Worm (Caenorhabditis elegans): Measurements from ENCODE around the gene dyla-1.
A peak's percentile ranks its signal among the peaks of the same experiment; 100 is the strongest.
"Not testable (repeated sequence)": the region's sequence is repeated elsewhere in the genome, so short reads cannot be mapped to it uniquely, and the experiment has no call there.

The dyla-1 gene

DNA sequence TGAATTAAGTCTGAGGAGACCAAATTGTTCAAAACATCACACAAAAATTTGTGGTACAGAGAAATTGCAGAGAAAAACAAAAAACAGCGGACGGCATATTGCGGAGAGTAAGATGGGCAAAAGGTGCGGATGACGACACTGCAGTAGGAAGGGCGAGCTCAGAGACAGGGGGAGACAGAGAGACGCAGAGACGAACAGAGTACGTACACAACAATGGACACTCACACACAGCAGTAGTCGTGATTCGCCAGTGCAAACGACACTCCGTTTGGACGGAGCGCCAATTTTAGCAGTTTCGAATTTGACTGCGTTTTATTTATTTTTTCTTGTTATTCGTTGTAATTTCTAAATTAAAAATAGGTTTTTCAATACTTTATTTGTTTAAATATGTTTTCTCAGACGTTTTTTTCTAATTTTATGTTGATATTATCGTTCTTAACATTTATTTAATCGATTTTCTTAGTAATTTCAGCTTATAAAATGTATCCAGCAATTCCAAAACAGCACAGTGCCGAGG lies 31.7 kb downstream of the dyla-1 start, which contains the start of gene T20F7.1 (continued):
- no peak for TF ChIP-seq ama-1 (optimal IDR thresholded peaks at IDR 0.05)
- TF ChIP-seq crh-2 (tag; optimal IDR thresholded peaks at IDR 0.05), result peak; percentile 54
- peak; percentile 83 for TF ChIP-seq F13H6.1 (tag; optimal IDR thresholded peaks at IDR 0.05)
- peak in 1 of 2 experiments; percentile 7 for TF ChIP-seq mdl-1 (tag; optimal IDR thresholded peaks at IDR 0.05)
- peak; percentile 4 for TF ChIP-seq nhr-6 (tag; optimal IDR thresholded peaks at IDR 0.05)
- TF ChIP-seq ceh-16 (tag; optimal IDR thresholded peaks at IDR 0.05), result no peak
- no peak for TF ChIP-seq nhr-237 (tag; optimal IDR thresholded peaks at IDR 0.05)
- TF ChIP-seq lsy-2 (tag; optimal IDR thresholded peaks at IDR 0.05), result peak; percentile 17 to 78
- TF ChIP-seq lin-13 (GFP tag; optimal IDR thresholded peaks at IDR 0.05), result no peak
- TF ChIP-seq egl-27 (tag; optimal IDR thresholded peaks at IDR 0.05), result peak; percentile 3
- no peak for TF ChIP-seq ZK546.5 (tag; optimal IDR thresholded peaks at IDR 0.05)

DNA sequence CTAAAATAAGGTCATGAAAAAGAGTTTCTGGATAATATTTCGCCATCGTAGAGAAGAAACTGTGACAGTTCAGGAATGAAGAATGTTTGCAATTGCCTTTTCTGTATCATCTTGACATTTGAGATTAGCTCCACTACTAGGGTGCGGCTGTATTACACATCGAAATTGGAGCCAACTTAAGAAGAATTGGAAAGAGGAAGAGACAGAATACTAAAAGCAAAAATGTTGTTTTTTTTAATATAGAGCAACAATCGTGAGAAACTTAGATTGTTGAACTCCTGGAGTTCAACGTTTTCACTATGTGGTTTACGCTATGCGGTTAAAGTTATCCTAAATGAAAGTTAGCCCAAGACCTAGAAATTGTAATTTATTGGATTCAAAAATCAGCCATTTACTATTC lies 39.6 kb downstream of the dyla-1 start, which contains the start of gene acs-9:
Gene acs-9, minus strand, starts transcription at position 101 of the 400 bp plus-strand sequence.
- no peak for TF ChIP-seq ama-1 (optimal IDR thresholded peaks at IDR 0.05)
- TF ChIP-seq lin-11 (tag; optimal IDR thresholded peaks at IDR 0.05), result no peak
- TF ChIP-seq nhr-11 (tag; optimal IDR thresholded peaks at IDR 0.05), result no peak
- no peak for TF ChIP-seq R02D3.7 (tag; optimal IDR thresholded peaks at IDR 0.05)
- TF ChIP-seq ZK546.5 (tag; optimal IDR thresholded peaks at IDR 0.05), result no peak
- TF ChIP-seq mdl-1 (tag; optimal IDR thresholded peaks at IDR 0.05), result no peak
- TF ChIP-seq ceh-16 (tag; optimal IDR thresholded peaks at IDR 0.05), result no peak
- TF ChIP-seq nhr-12 (tag; optimal IDR thresholded peaks at IDR 0.05), result no peak
- no peak for TF ChIP-seq nhr-10 (tag; optimal IDR thresholded peaks at IDR 0.05)
- no peak for TF ChIP-seq nhr-77 (tag; optimal IDR thresholded peaks at IDR 0.05)
- no peak for TF ChIP-seq elt-3 (tag; optimal IDR thresholded peaks at IDR 0.05)
- TF ChIP-seq sma-3 (GFP tag; optimal IDR thresholded peaks at IDR 0.05), result no peak
- no peak for TF ChIP-seq nhr-129 (tag; optimal IDR thresholded peaks at IDR 0.05)
- no peak for TF ChIP-seq nhr-21 (tag; optimal IDR thresholded peaks at IDR 0.05)
- no peak for TF ChIP-seq egl-27 (tag; optimal IDR thresholded peaks at IDR 0.05)
- no peak for TF ChIP-seq gmeb-1 (tag; optimal IDR thresholded peaks at IDR 0.05)

DNA sequence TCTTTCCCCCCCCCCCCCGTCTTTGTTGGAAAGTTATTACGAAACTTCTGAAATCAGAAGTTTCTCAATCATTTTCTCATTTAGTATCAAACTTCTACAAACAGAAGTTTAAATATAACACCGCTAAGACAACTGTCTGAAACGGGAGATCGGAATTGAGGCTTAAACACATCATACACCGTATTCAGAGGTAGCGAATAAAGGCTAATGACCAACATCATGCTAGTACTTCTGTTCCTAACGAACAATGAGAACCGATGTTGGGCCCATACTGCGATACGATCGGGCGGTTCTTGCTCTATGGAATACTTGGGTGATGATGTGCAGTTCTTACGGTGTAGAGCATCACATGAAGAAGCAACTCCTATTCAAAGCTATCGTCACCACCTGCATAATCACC lies 42.6 kb downstream of the dyla-1 start, which contains the start of gene Y13C8A.1:
Gene Y13C8A.1, plus strand, starts transcription at position 301 of the 400 bp plus-strand sequence.
- TF ChIP-seq unc-39, egl-27, nhr-77 (tag; optimal IDR thresholded peaks at IDR 0.05): not testable (repeated sequence)

DNA sequence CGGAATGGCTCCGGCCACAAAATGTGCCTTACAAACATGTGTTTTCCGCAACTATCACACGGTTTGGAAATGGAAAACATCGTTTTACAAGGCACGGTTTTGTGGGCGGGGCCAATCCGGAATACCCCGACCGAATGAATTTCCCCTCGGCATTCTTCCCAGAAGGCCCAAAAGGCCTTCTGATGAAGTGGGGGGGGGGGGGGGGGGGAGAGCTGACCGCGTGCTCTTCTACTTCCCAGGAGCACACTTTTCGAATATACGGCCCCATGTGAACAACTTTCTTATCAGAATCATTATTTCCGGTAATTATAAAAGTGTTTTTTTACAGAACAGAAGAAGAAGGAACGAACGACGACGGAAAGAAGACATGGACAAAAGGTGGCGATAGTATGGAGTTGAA lies 43.2 kb downstream of the dyla-1 start:
- TF ChIP-seq mdl-1 (tag; optimal IDR thresholded peaks at IDR 0.05) (no peak), nhr-129 (tag; optimal IDR thresholded peaks at IDR 0.05) (no peak), zag-1 (tag; optimal IDR thresholded peaks at IDR 0.05) (no peak), elt-1 (tag; optimal IDR thresholded peaks at IDR 0.05) (no peak), blmp-1 (tag; optimal IDR thresholded peaks at IDR 0.05; ENCODE audit: insufficient read depth) (no peak), ztf-11 (tag; optimal IDR thresholded peaks at IDR 0.05) (no peak)

ce11 chrX:16891683-16892082 lies 50.8 kb downstream of the dyla-1 start, which contains the start of gene F39F10.3:
TSS of gene F39F10.3 (plus strand) at chrX:16891983.
- TF ChIP-seq lin-11 (tag; optimal IDR thresholded peaks at IDR 0.05) (no peak), sma-3 (GFP tag; optimal IDR thresholded peaks at IDR 0.05) (no peak), nhr-12 (tag; optimal IDR thresholded peaks at IDR 0.05) (no peak), mbf-1 (tag; optimal IDR thresholded peaks at IDR 0.05) (no peak), blmp-1 (tag; optimal IDR thresholded peaks at IDR 0.05; ENCODE audit: insufficient read depth) (no peak), aly-2 (tag; optimal IDR thresholded peaks at IDR 0.05) (no peak), ceh-82 (tag; optimal IDR thresholded peaks at IDR 0.05) (no peak), gmeb-1 (tag; optimal IDR thresholded peaks at IDR 0.05) (no peak), unc-62 (GFP tag; optimal IDR thresholded peaks at IDR 0.05) (no peak)

Measured in whole organism, L2 larva.